Worm (Caenorhabditis elegans) whole organism, L2 larva: Measurements from ENCODE around the gene T22B7.4.

ENCODE experiments used
- F13H6.1 ChIP-seq: sonication (generic microtip); optimal IDR thresholded peaks from 2 replicates; lab custom pipeline; 2016; ENCODE audit warnings: missing genetic modification characterization, missing compliant biosample characterization
- R02D3.7 ChIP-seq: fragments of 150-350 bp; optimal IDR thresholded peaks from 2 replicates; lab custom pipeline; 2014; ENCODE audit warnings: missing biosample characterization, missing genetic modification characterization
- Y55F3AM.14 ChIP-seq: fragments of 200-800 bp; sonication (Bioruptor generic); optimal IDR thresholded peaks from 2 replicates; lab custom pipeline; 2018; ENCODE audit warnings: mild to moderate bottlenecking, missing genetic modification characterization, missing compliant biosample characterization
- ZK546.5 ChIP-seq: sonication (generic microtip); optimal IDR thresholded peaks from 2 replicates; lab custom pipeline; 2017; ENCODE audit warnings: missing biosample characterization, missing genetic modification characterization
- egl-27 ChIP-seq: sonication (generic microtip); optimal IDR thresholded peaks from 3 replicates; lab custom pipeline; 2017; ENCODE audit warnings: missing biosample characterization, missing genetic modification reagents, missing genetic modification characterization
- elt-1 ChIP-seq: fragments of 150-350 bp; optimal IDR thresholded peaks from 2 replicates; lab custom pipeline; 2014; ENCODE audit warnings: missing biosample characterization, missing genetic modification characterization
- elt-3 ChIP-seq: sonication (generic microtip); optimal IDR thresholded peaks from 2 replicates; lab custom pipeline; 2017; ENCODE audit warnings: missing biosample characterization, missing genetic modification characterization
- fos-1 ChIP-seq: fragments of 150-350 bp; optimal IDR thresholded peaks from 2 replicates; lab custom pipeline; 2014; ENCODE audit warnings: missing biosample characterization, missing genetic modification characterization
- lin-39 ChIP-seq: fragments of 150-350 bp; optimal IDR thresholded peaks from 2 replicates; lab custom pipeline; 2014; ENCODE audit warnings: missing biosample characterization, missing genetic modification reagents, missing genetic modification characterization
- lsy-2 ChIP-seq, 2 experiments: fragments of 150-350 bp in 1 of 2; sonication (generic microtip) in 1 of 2; optimal IDR thresholded peaks; 2 replicates each; lab custom pipeline; 2014 to 2017; ENCODE audit warnings: missing biosample characterization in 2 of 2, missing genetic modification characterization in 2 of 2
- mdl-1 ChIP-seq, 2 experiments: fragments of 150-350 bp in 1 of 2; sonication (generic microtip) in 1 of 2; optimal IDR thresholded peaks; 2 replicates each; lab custom pipeline; 2017; ENCODE audit warnings: missing biosample characterization in 2 of 2, missing genetic modification characterization in 2 of 2
- nhr-77 ChIP-seq: fragments of 150-350 bp; optimal IDR thresholded peaks from 2 replicates; lab custom pipeline; 2014; ENCODE audit warnings: missing biosample characterization, missing genetic modification characterization
- ztf-4 ChIP-seq: fragments of 150-350 bp; optimal IDR thresholded peaks from 2 replicates; lab custom pipeline; 2014; ENCODE audit warnings: missing biosample characterization, missing genetic modification characterization

DNA sequence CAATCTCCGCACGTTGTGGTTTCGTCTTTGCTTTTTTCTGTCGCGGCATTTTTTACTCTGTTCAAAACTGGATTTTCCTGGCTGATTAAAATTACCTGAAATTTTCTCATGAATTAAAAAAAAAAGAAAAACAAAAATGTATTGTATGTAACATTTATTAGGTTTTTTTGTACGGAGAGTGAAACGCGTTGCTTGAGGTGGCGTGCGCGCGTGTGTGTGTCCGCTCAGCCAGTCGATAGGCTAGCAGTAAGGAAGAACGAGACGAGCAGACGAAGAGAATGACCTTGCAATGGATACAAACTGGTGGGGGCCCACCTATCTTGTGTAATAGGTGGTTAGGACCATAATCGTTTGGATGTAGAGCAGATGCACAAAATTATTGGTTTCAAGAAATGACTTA, at the start of gene T22B7.4:
- TF ChIP-seq egl-27, result no peak
- TF ChIP-seq mdl-1 (tag; optimal IDR thresholded peaks at IDR 0.05; lab: Kevin White, UChicago), result no peak
- TF ChIP-seq lsy-2 (tag; optimal IDR thresholded peaks at IDR 0.05; lab: Kevin White, UChicago), result no peak
- no peak for TF ChIP-seq R02D3.7 (tag; lab: Kevin White, UChicago)
- no peak for TF ChIP-seq lin-39
- no peak for TF ChIP-seq ztf-4
- no peak for TF ChIP-seq nhr-77
- no peak for TF ChIP-seq elt-3 (tag; lab: Kevin White, UChicago)
- TF ChIP-seq Y55F3AM.14 (GFP tag; lab: Kevin White, UChicago), result no peak
- no peak for TF ChIP-seq ZK546.5 (tag; lab: Kevin White, UChicago)
- no peak for TF ChIP-seq F13H6.1
- no peak for TF ChIP-seq elt-1
- no peak for TF ChIP-seq fos-1 (tag; lab: Kevin White, UChicago)
